Fruit fly (Drosophila melanogaster) whole organism, embryonic: Measurements from ENCODE around the gene wuho.

Source experiments
- Abd-B ChIP-seq: fragments of 200-800 bp; sonication (Bioruptor generic); optimal IDR thresholded peaks from 2 replicates; lab custom pipeline; 2018; ENCODE audit warnings: missing biosample characterization, mild to moderate bottlenecking, missing genetic modification characterization, moderate library complexity
- BtbVII ChIP-seq: fragments of 200-800 bp; sonication (Bioruptor generic); optimal IDR thresholded peaks from 3 replicates; lab custom pipeline; 2017; ENCODE audit warnings: missing biosample characterization, mild to moderate bottlenecking, missing genetic modification characterization
- CG1024 ChIP-seq: fragments of 200-800 bp; sonication (Bioruptor generic); IDR thresholded peaks from 2 replicates; pipeline ENCODE4 v1.3.6; 2022; ENCODE audit warnings: missing biosample characterization, missing genetic modification characterization
- CG11085 ChIP-seq: fragments of 200-800 bp; sonication (Bioruptor generic); IDR thresholded peaks from 2 replicates; pipeline ENCODE4 v1.3.6; 2022; ENCODE audit warnings: missing biosample characterization, missing genetic modification characterization
- CG12391 ChIP-seq: fragments of 200-800 bp; sonication (Bioruptor generic); optimal IDR thresholded peaks from 3 replicates; lab custom pipeline; 2018; ENCODE audit warnings: missing biosample characterization, mild to moderate bottlenecking, missing genetic modification characterization, moderate library complexity
- CG13424 ChIP-seq: fragments of 200-800 bp; sonication (Bioruptor generic); optimal IDR thresholded peaks from 2 replicates; lab custom pipeline; 2019; ENCODE audit warnings: missing biosample characterization, mild to moderate bottlenecking, missing genetic modification characterization, moderate library complexity
- CG14014 ChIP-seq: fragments of 200-800 bp; sonication (Bioruptor generic); IDR thresholded peaks from 2 replicates; pipeline ENCODE4 v1.3.6; 2022; ENCODE audit warnings: missing biosample characterization, missing genetic modification characterization
- CG14965 ChIP-seq: fragments of 200-800 bp; sonication (Bioruptor generic); optimal IDR thresholded peaks from 2 replicates; lab custom pipeline; 2016; ENCODE audit warnings: missing biosample characterization, missing genetic modification characterization, borderline replicate concordance
- CG15011 ChIP-seq: fragments of 200-800 bp; sonication (Bioruptor generic); optimal IDR thresholded peaks from 3 replicates; lab custom pipeline; 2018; ENCODE audit warnings: missing biosample characterization, mild to moderate bottlenecking, missing genetic modification characterization
- CG15073 ChIP-seq: fragments of 200-800 bp; sonication (Bioruptor generic); optimal IDR thresholded peaks from 2 replicates; lab custom pipeline; 2016; ENCODE audit warnings: missing biosample characterization, missing genetic modification characterization
- CG15514 ChIP-seq: fragments of 200-800 bp; sonication (Bioruptor generic); optimal IDR thresholded peaks from 3 replicates; lab custom pipeline; 2017; ENCODE audit warnings: missing biosample characterization, missing genetic modification characterization, mild to moderate bottlenecking, moderate library complexity, missing genetic modification reagents
- CG16813 ChIP-seq: fragments of 200-800 bp; sonication (Bioruptor generic); IDR thresholded peaks from 3 replicates; pipeline ENCODE4 v1.3.6; 2022; ENCODE audit warnings: missing biosample characterization, missing genetic modification characterization; ENCODE audit not compliant: partially characterized antibody
- CG16863 ChIP-seq: fragments of 200-800 bp; sonication (Bioruptor generic); optimal IDR thresholded peaks from 3 replicates; lab custom pipeline; 2016; ENCODE audit warnings: missing biosample characterization, missing genetic modification characterization
- CG17385 ChIP-seq: fragments of 200-800 bp; sonication (Bioruptor generic); optimal IDR thresholded peaks from 3 replicates; lab custom pipeline; 2018; ENCODE audit warnings: missing biosample characterization, mild to moderate bottlenecking, missing genetic modification characterization
- CG17912 ChIP-seq: fragments of 200-800 bp; sonication (Bioruptor generic); optimal IDR thresholded peaks from 2 replicates; lab custom pipeline; 2018; ENCODE audit warnings: missing biosample characterization, mild to moderate bottlenecking, missing genetic modification characterization
- CG2889 ChIP-seq: fragments of 200-800 bp; sonication (Bioruptor generic); IDR thresholded peaks from 3 replicates; pipeline ENCODE4 v1.3.6; 2022; ENCODE audit warnings: missing biosample characterization, missing genetic modification characterization
- CG3065 ChIP-seq: fragments of 200-800 bp; sonication (Bioruptor generic); optimal IDR thresholded peaks from 2 replicates; lab custom pipeline; 2016; ENCODE audit warnings: missing biosample characterization, missing genetic modification characterization
- CG33557 ChIP-seq: fragments of 200-800 bp; sonication (Bioruptor generic); optimal IDR thresholded peaks from 2 replicates; lab custom pipeline; 2019; ENCODE audit warnings: missing biosample characterization, mild to moderate bottlenecking, missing genetic modification characterization, moderate library complexity
- CG4404 ChIP-seq: fragments of 200-800 bp; sonication (Bioruptor generic); IDR thresholded peaks from 2 replicates; pipeline ENCODE4 v1.3.6; 2022; ENCODE audit warnings: missing biosample characterization, missing genetic modification characterization
- CG5245 ChIP-seq: fragments of 200-800 bp; sonication (Bioruptor generic); optimal IDR thresholded peaks from 3 replicates; lab custom pipeline; 2016; ENCODE audit warnings: missing biosample characterization, missing genetic modification characterization
- CG5953 ChIP-seq: fragments of 200-800 bp; sonication (Bioruptor generic); IDR thresholded peaks from 2 replicates; pipeline ENCODE4 v1.3.6; 2022; ENCODE audit warnings: missing biosample characterization, missing genetic modification characterization
- CG6175 ChIP-seq: fragments of 200-800 bp; sonication (Bioruptor generic); IDR thresholded peaks from 3 replicates; pipeline ENCODE4 v1.3.6; 2022; ENCODE audit warnings: missing biosample characterization, missing genetic modification characterization
- CG6654 ChIP-seq: fragments of 200-800 bp; sonication (Bioruptor generic); optimal IDR thresholded peaks from 2 replicates; lab custom pipeline; 2017; ENCODE audit warnings: missing biosample characterization, mild to moderate bottlenecking, missing genetic modification characterization
- CG7556 ChIP-seq: fragments of 200-800 bp; sonication (Bioruptor generic); optimal IDR thresholded peaks from 2 replicates; lab custom pipeline; 2017; ENCODE audit warnings: missing biosample characterization, mild to moderate bottlenecking, missing genetic modification characterization
- CG8478 ChIP-seq: fragments of >200 bp; optimal IDR thresholded peaks from 2 replicates; lab custom pipeline; 2018
- Dip3 ChIP-seq: fragments of 200-800 bp; sonication (Bioruptor generic); optimal IDR thresholded peaks from 3 replicates; lab custom pipeline; 2016; ENCODE audit warnings: missing biosample characterization, missing genetic modification characterization
- Doc3 ChIP-seq: fragments of 200-800 bp; sonication (Bioruptor generic); IDR thresholded peaks from 3 replicates; pipeline ENCODE4 v1.3.6; 2022; ENCODE audit warnings: missing biosample characterization, missing genetic modification characterization; ENCODE audit not compliant: partially characterized antibody
- E2f1 ChIP-seq: fragments of 200-800 bp; sonication (Bioruptor generic); IDR thresholded peaks from 2 replicates; pipeline ENCODE4 v1.3.6; 2022; ENCODE audit warnings: missing biosample characterization, missing genetic modification characterization
- ERR ChIP-seq: fragments of 200-800 bp; sonication (Bioruptor generic); optimal IDR thresholded peaks from 2 replicates; lab custom pipeline; 2016; ENCODE audit warnings: missing biosample characterization, missing genetic modification characterization
- Jarid2 ChIP-seq: fragments of 200-800 bp; sonication (Bioruptor generic); optimal IDR thresholded peaks from 3 replicates; lab custom pipeline; 2017; ENCODE audit warnings: mild to moderate bottlenecking, missing biosample characterization, missing genetic modification reagents, missing genetic modification characterization
- Lhr ChIP-seq: fragments of 200-800 bp; sonication (Bioruptor generic); optimal IDR thresholded peaks from 3 replicates; lab custom pipeline; 2017; ENCODE audit warnings: mild to moderate bottlenecking, missing biosample characterization, missing genetic modification reagents, missing genetic modification characterization
- Lpt ChIP-seq: fragments of >200 bp; optimal IDR thresholded peaks from 2 replicates; lab custom pipeline; 2018; ENCODE audit warnings: missing biosample characterization, missing genetic modification characterization
- Neu2 ChIP-seq: fragments of 200-800 bp; sonication (Bioruptor generic); optimal IDR thresholded peaks from 3 replicates; lab custom pipeline; 2016; ENCODE audit warnings: missing biosample characterization, missing genetic modification characterization, borderline replicate concordance
- Nf-YC ChIP-seq: fragments of 200-800 bp; optimal IDR thresholded peaks from 3 replicates; lab custom pipeline; 2019; ENCODE audit warnings: missing biosample characterization, mild to moderate bottlenecking, missing genetic modification characterization, moderate library complexity
- ara ChIP-seq: fragments of 200-800 bp; sonication (Bioruptor generic); IDR thresholded peaks from 2 replicates; pipeline ENCODE4 v1.3.6; 2022; ENCODE audit warnings: missing biosample characterization, missing genetic modification characterization
- bab2 ChIP-seq: fragments of 200-800 bp; sonication (Bioruptor generic); optimal IDR thresholded peaks from 2 replicates; lab custom pipeline; 2016; ENCODE audit warnings: missing biosample characterization, missing genetic modification characterization
- bsh ChIP-seq, 2 experiments: fragments of 200-800 bp; sonication (Bioruptor generic); optimal IDR thresholded peaks; 2 replicates each; lab custom pipeline; 2017 to 2018; ENCODE audit warnings: mild to moderate bottlenecking in 2 of 2, missing biosample characterization in 2 of 2, missing genetic modification characterization in 2 of 2, moderate library complexity in 1 of 2
- chm ChIP-seq: fragments of 200-800 bp; sonication (Bioruptor generic); IDR thresholded peaks from 2 replicates; pipeline ENCODE4 v1.3.6; 2022; ENCODE audit warnings: missing biosample characterization, missing genetic modification characterization
- dati ChIP-seq: fragments of 200-800 bp; sonication (Bioruptor generic); IDR thresholded peaks from 2 replicates; pipeline ENCODE4 v1.3.6; 2022; ENCODE audit warnings: missing biosample characterization, missing genetic modification characterization
- ewg ChIP-seq: fragments of 200-800 bp; sonication (Bioruptor generic); optimal IDR thresholded peaks from 3 replicates; lab custom pipeline; 2017; ENCODE audit warnings: mild to moderate bottlenecking, missing biosample characterization, missing genetic modification reagents, missing genetic modification characterization
- gfzf ChIP-seq: fragments of 200-800 bp; sonication (Bioruptor generic); optimal IDR thresholded peaks from 2 replicates; lab custom pipeline; 2016; ENCODE audit warnings: missing biosample characterization, mild to moderate bottlenecking, missing genetic modification characterization, moderate library complexity
- ind ChIP-seq: fragments of 200-800 bp; sonication (Bioruptor generic); optimal IDR thresholded peaks from 3 replicates; lab custom pipeline; 2016; ENCODE audit warnings: missing biosample characterization, missing genetic modification characterization
- jigr1 ChIP-seq: fragments of 200-800 bp; sonication (Bioruptor generic); IDR thresholded peaks from 3 replicates; pipeline ENCODE4 v1.3.6; 2022; ENCODE audit warnings: missing biosample characterization, missing genetic modification characterization
- kni ChIP-seq: fragments of 200-800 bp; sonication (Bioruptor generic); optimal IDR thresholded peaks from 3 replicates; lab custom pipeline; 2017; ENCODE audit warnings: mild to moderate bottlenecking, missing biosample characterization, missing genetic modification reagents, missing genetic modification characterization
- lmd ChIP-seq: fragments of 200-800 bp; sonication (Bioruptor generic); IDR thresholded peaks from 2 replicates; pipeline ENCODE4 v1.3.6; 2022; ENCODE audit warnings: missing biosample characterization, missing genetic modification characterization
- luna ChIP-seq: fragments of 200-800 bp; sonication (Bioruptor generic); optimal IDR thresholded peaks from 2 replicates; lab custom pipeline; 2016; ENCODE audit warnings: missing biosample characterization, missing genetic modification characterization
- onecut ChIP-seq: fragments of 200-800 bp; sonication (Bioruptor generic); IDR thresholded peaks from 2 replicates; pipeline ENCODE4 v1.3.6; 2022; ENCODE audit warnings: missing biosample characterization, missing genetic modification characterization
- schlank ChIP-seq: fragments of 200-800 bp; sonication (Bioruptor generic); optimal IDR thresholded peaks from 2 replicates; lab custom pipeline; 2018; ENCODE audit warnings: missing biosample characterization, mild to moderate bottlenecking, missing genetic modification characterization
- slp2 ChIP-seq: fragments of 200-800 bp; sonication (Bioruptor generic); optimal IDR thresholded peaks from 2 replicates; lab custom pipeline; 2016; ENCODE audit warnings: missing biosample characterization, missing genetic modification characterization
- tio ChIP-seq: fragments of 200-800 bp; sonication (Bioruptor generic); optimal IDR thresholded peaks from 2 replicates; lab custom pipeline; 2017; ENCODE audit warnings: missing biosample characterization, missing genetic modification characterization, inconsistent platforms
- z ChIP-seq: fragments of 200-800 bp; sonication (Bioruptor generic); IDR thresholded peaks from 3 replicates; pipeline ENCODE4 v1.3.6; 2022; ENCODE audit warnings: missing biosample characterization, missing genetic modification characterization

The wuho gene

DNA sequence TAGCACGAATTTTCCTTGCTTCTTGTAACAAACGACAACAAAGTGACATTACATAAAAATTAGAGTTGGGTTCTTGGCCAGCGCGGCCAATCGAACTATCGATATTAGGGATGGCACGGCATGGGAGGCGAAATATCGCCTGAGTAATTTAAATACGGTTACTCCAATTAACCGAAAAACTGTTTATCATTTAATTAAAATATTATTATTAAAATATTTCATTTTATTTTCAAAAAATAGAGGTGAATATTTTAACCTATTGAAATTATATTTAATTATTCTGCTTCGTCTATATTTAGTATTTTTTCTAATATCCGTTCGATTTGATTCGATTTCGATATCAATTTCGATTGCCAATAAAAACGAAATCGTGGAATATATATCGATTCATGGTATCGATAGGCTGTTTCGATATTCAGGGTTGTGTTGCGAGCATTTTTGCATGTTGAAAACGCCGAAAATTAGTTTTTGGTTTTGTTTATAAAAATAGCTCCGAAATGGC, 32.4 kb upstream of the wuho start, which contains the start of the genes Rbcn-3A and Spx (continued):
- TF ChIP-seq Abd-B (peak; percentile 40), Lhr (peak; percentile 19), CG14965 (no peak), CG17912 (GFP tag; lab: Kevin White, UChicago) (no peak), lmd (GFP tag; lab: Robert Waterston, UW) (no peak; the same call in 1 of the 2 replicates), ind (GFP tag; lab: Kevin White, UChicago) (peak; percentile 32), CG6654 (no peak), CG14014 (no peak), CG7556 (GFP tag; lab: Kevin White, UChicago) (peak; percentile 1), slp2 (no peak), jigr1 (GFP tag; lab: Robert Waterston, UW) (no peak), CG15073 (no peak), CG16863 (GFP tag; lab: Kevin White, UChicago) (no peak), z (GFP tag; lab: Robert Waterston, UW) (no peak), CG4404 (no peak), CG8478 (lab: Kevin White, UChicago) (no peak), ERR (no peak), luna (GFP tag; lab: Kevin White, UChicago) (no peak), bab2 (no peak), E2f1 (GFP tag; lab: Robert Waterston, UW) (no peak), chm (no peak), schlank (tag; lab: Kevin White, UChicago) (no peak), kni (no peak), ara (GFP tag; lab: Robert Waterston, UW) (no peak), CG1024 (GFP tag; lab: Robert Waterston, UW) (no peak), CG15011 (GFP tag; lab: Kevin White, UChicago) (no peak), CG17385 (GFP tag; lab: Kevin White, UChicago) (no peak), CG33557 (peak; percentile 24), CG5245 (GFP tag; lab: Kevin White, UChicago) (no peak), ewg (GFP tag; lab: Kevin White, UChicago) (no peak), Dip3 (no peak), CG12391 (tag; lab: Kevin White, UChicago) (peak; percentile 68), CG2889 (GFP tag; lab: Robert Waterston, UW) (0 out of 3 replicates have a peak, but pooled peaks have one; percentile 27), gfzf (GFP tag; lab: Kevin White, UChicago) (peak; percentile 16), tio (GFP tag; lab: Kevin White, UChicago) (no peak), BtbVII (GFP tag; lab: Kevin White, UChicago) (no peak), bsh (GFP tag; optimal IDR thresholded peaks at IDR 0.05; lab: Kevin White, UChicago) (no peak), CG11085 (GFP tag; lab: Robert Waterston, UW) (no peak), Nf-YC (tag; lab: Kevin White, UChicago) (peak; percentile 50), Jarid2 (no peak), CG5953 (GFP tag; lab: Robert Waterston, UW) (no peak), CG6175 (GFP tag; lab: Robert Waterston, UW) (no peak), Doc3 (GFP tag; lab: Robert Waterston, UW) (peak; percentile 89), CG13424 (tag; lab: Kevin White, UChicago) (peak; percentile 55), dati (no peak), Neu2 (no peak), CG16813 (GFP tag; lab: Robert Waterston, UW) (peak; percentile 90), onecut (GFP tag; lab: Robert Waterston, UW) (no peak), CG3065 (no peak), CG15514 (peak; percentile 31), Lpt (no peak)
